Worm (Caenorhabditis elegans): ENCODE results near the gene R13H7.2.

Gene R13H7.2

ce11 chrIV:6878912-6879554 lies 19.9 kb upstream of the R13H7.2 start (continued):
- no peak for TF ChIP-seq ceh-8 (GFP tag; optimal IDR thresholded peaks at IDR 0.05)
- peak; percentile 91 for TF ChIP-seq nhr-71 (tag; optimal IDR thresholded peaks at IDR 0.05)
- no peak for TF ChIP-seq ama-1 (optimal IDR thresholded peaks at IDR 0.05)
- TF ChIP-seq unc-86 (tag; optimal IDR thresholded peaks at IDR 0.05), result peak; percentile 63
- no peak for TF ChIP-seq hpl-2 (GFP tag; optimal IDR thresholded peaks at IDR 0.05)
- TF ChIP-seq nhr-47 (tag; optimal IDR thresholded peaks at IDR 0.05), result peak; percentile 76
- TF ChIP-seq nhr-84 (tag; optimal IDR thresholded peaks at IDR 0.05), result no peak
- TF ChIP-seq unc-62 (GFP tag; optimal IDR thresholded peaks at IDR 0.05), result no peak
- no peak for TF ChIP-seq ces-1 (GFP tag; optimal IDR thresholded peaks at IDR 0.05)
- no peak for TF ChIP-seq tlp-1 (tag; optimal IDR thresholded peaks at IDR 0.05)
- TF ChIP-seq lin-14 (GFP tag; optimal IDR thresholded peaks at IDR 0.05), result peak; percentile 97
- no peak for TF ChIP-seq fkh-4 (tag; optimal IDR thresholded peaks at IDR 0.05; ENCODE audit: borderline replicate concordance)
- TF ChIP-seq lin-35 (GFP tag; optimal IDR thresholded peaks at IDR 0.05), result peak in 1 of 2 experiments; percentile 65
- TF ChIP-seq mdl-1 (tag; optimal IDR thresholded peaks at IDR 0.05), result peak in 1 of 2 experiments; percentile 76
- no peak for TF ChIP-seq C04F5.9 (tag; optimal IDR thresholded peaks at IDR 0.05)
- no peak for TF ChIP-seq ceh-88 (GFP tag; IDR thresholded peaks at IDR 0.05)
- no peak for TF ChIP-seq ceh-90 (tag; optimal IDR thresholded peaks at IDR 0.05)
- peak; percentile 57 for TF ChIP-seq nhr-11 (tag; optimal IDR thresholded peaks at IDR 0.05)
- peak; percentile 54 for TF ChIP-seq jun-1 (tag; optimal IDR thresholded peaks at IDR 0.05)
- no peak for TF ChIP-seq nhr-76 (tag; optimal IDR thresholded peaks at IDR 0.05)
- 0 out of 2 replicates have a peak, but pooled peaks have one; percentile 54 for TF ChIP-seq unc-98 (GFP tag; IDR thresholded peaks at IDR 0.05)
- no peak for TF ChIP-seq aly-2 (tag; optimal IDR thresholded peaks at IDR 0.05)
- peak; percentile 76 to 82 for TF ChIP-seq egl-27 (tag; optimal IDR thresholded peaks at IDR 0.05)
- peak; percentile 49 to 56 for TF ChIP-seq efl-1 (optimal IDR thresholded peaks at IDR 0.05)
- TF ChIP-seq efl-1 (GFP tag; optimal IDR thresholded peaks at IDR 0.05 in 1 of 2), result peak; percentile 7 to 9
- peak; percentile 68 for TF ChIP-seq mep-1 (tag; optimal IDR thresholded peaks at IDR 0.05)
- TF ChIP-seq xbp-1 (tag; optimal IDR thresholded peaks at IDR 0.05), result peak; percentile 51
- no peak for TF ChIP-seq snpc-4 (tag; optimal IDR thresholded peaks at IDR 0.05)
- TF ChIP-seq skn-1 (tag; optimal IDR thresholded peaks at IDR 0.05), result peak; percentile 75
- no peak for TF ChIP-seq Y116A8C.19 (tag; optimal IDR thresholded peaks at IDR 0.05; ENCODE audit: borderline replicate concordance)
- TF ChIP-seq irx-1 (tag; optimal IDR thresholded peaks at IDR 0.05), result peak; percentile 70
- no peak for TF ChIP-seq lin-15B (tag; optimal IDR thresholded peaks at IDR 0.05)
- peak; percentile 75 for TF ChIP-seq snu-23 (GFP tag; optimal IDR thresholded peaks at IDR 0.05)
- TF ChIP-seq dpl-1 (GFP tag; optimal IDR thresholded peaks at IDR 0.05), result peak in 1 of 3 experiments; percentile 36
- peak; percentile 21 for TF ChIP-seq sup-37 (GFP tag; optimal IDR thresholded peaks at IDR 0.05)
- TF ChIP-seq vab-15 (tag; optimal IDR thresholded peaks at IDR 0.05), result no peak
- peak; percentile 6 for TF ChIP-seq lin-39 (tag; optimal IDR thresholded peaks at IDR 0.05)
- peak; percentile 68 for TF ChIP-seq swsn-7 (tag; optimal IDR thresholded peaks at IDR 0.05)
- peak; percentile 49 for TF ChIP-seq fos-1 (tag; optimal IDR thresholded peaks at IDR 0.05)
- TF ChIP-seq hlh-17 (GFP tag; optimal IDR thresholded peaks at IDR 0.05; ENCODE audit: borderline replicate concordance), result no peak
- peak; percentile 18 for TF ChIP-seq lin-13 (GFP tag; optimal IDR thresholded peaks at IDR 0.05)
- peak; percentile 42 for TF ChIP-seq dsc-1 (tag; optimal IDR thresholded peaks at IDR 0.05)

- TF ChIP-seq mab-9 (GFP tag; IDR thresholded peaks at IDR 0.05) (no peak), fkh-8 (tag; optimal IDR thresholded peaks at IDR 0.05) (peak; percentile 23)
Measured at ce11 chrIV:6872958-6873357, 13.8 kb upstream of the R13H7.2 start, which contains the start of gene srx-19. TSS of gene srx-19 (plus strand) at chrIV:6873258.

Measured in whole organism, L1 larva.